Worm (Caenorhabditis elegans): ENCODE measurements around the gene mdmh-35.

Gene mdmh-35

DNA sequence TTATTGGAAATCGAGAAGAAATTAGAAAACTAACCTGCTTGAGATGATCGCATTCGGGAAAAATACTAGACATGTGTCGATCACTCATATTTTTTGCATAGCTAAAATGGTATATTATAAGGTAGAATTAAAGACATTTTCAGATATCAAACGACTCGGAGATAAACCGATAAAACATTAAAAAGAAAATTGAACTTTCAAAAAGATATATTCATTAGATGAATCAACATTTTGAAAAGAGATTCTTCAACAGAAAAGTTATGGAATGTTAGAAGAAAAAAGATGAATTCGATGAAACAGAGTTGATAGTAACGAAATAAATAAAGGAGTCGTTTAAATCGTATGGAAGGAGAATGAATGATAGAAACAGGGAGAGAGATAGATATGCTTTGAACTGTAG, at the start of gene mdmh-35:
TSS of gene mdmh-35 (minus strand) at position 101 of the 400 bp plus-strand sequence.
- TF ChIP-seq tbx-37 (GFP tag; conservative IDR thresholded peaks at IDR 0.05) (no peak), F13C5.2 (tag; optimal IDR thresholded peaks at IDR 0.05) (no peak), scrt-1 (GFP tag; IDR thresholded peaks at IDR 0.05) (no peak), sea-1 (GFP tag; conservative IDR thresholded peaks at IDR 0.05) (no peak), tra-4 (tag; optimal IDR thresholded peaks at IDR 0.05) (no peak), hmg-4 (GFP tag; optimal IDR thresholded peaks at IDR 0.05) (no peak), flt-1 (GFP tag; IDR thresholded peaks at IDR 0.05) (no peak), hmbx-1 (tag; optimal IDR thresholded peaks at IDR 0.05) (no peak), pes-1 (GFP tag; IDR thresholded peaks at IDR 0.05) (no peak), ceh-36 (tag; optimal IDR thresholded peaks at IDR 0.05) (no peak), aly-1 (tag; optimal IDR thresholded peaks at IDR 0.05) (no peak), ets-7 (tag; optimal IDR thresholded peaks at IDR 0.05) (no peak), hnd-1 (tag; optimal IDR thresholded peaks at IDR 0.05) (no peak), B0310.2 (tag; optimal IDR thresholded peaks at IDR 0.05) (no peak)

DNA sequence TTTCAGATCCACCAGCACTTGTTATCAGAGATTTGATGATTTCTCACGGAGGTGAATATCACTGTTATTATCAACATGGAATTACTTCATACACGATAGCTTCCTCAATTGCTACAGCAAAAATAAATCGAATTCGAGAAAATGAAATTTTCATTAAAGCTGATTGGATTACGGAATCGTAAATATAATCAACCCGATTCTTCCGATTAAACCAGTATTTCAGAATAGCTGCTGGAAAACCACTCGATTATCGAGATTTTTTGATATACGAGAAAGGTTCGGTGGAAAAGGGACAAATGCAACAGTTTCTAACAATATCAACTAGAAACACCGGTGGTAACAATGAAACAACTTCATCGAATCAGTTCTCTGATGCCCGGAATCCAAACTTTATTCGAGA, 46.5 kb upstream of the mdmh-35 start:
- TF ChIP-seq hmg-4 (GFP tag; optimal IDR thresholded peaks at IDR 0.05) (no peak), ceh-13 (GFP tag; optimal IDR thresholded peaks at IDR 0.05) (no peak), tbx-37 (GFP tag; conservative IDR thresholded peaks at IDR 0.05) (no peak), scrt-1 (GFP tag; IDR thresholded peaks at IDR 0.05) (no peak), F13C5.2 (tag; optimal IDR thresholded peaks at IDR 0.05) (no peak), hnd-1 (tag; optimal IDR thresholded peaks at IDR 0.05) (no peak), tra-4 (tag; optimal IDR thresholded peaks at IDR 0.05) (no peak), sea-1 (GFP tag; conservative IDR thresholded peaks at IDR 0.05) (no peak), hmbx-1 (tag; optimal IDR thresholded peaks at IDR 0.05) (no peak), pes-1 (GFP tag; IDR thresholded peaks at IDR 0.05) (no peak), ama-1 (optimal IDR thresholded peaks at IDR 0.05) (no peak), tbx-11 (GFP tag; IDR thresholded peaks at IDR 0.05) (no peak), aly-1 (tag; optimal IDR thresholded peaks at IDR 0.05) (no peak), flt-1 (GFP tag; IDR thresholded peaks at IDR 0.05) (no peak), ets-7 (tag; optimal IDR thresholded peaks at IDR 0.05) (no peak)

DNA sequence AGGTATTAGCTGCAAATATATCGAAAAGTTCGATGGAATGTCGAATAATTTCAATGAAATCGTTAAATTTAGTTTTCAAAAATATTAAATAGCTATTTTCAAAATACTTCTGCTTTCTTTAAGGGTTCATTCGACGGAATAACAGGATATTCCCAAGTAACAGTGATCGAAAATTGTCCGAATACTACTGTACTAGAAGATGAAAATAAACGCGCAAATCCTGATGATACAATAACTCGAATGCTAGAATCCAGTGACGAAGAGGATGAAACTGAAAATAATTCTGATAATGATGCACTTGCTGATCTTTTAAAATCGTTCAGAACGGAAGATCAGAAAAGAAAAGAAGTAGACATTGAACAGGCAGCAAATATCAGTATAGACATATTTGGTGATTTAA, 45.2 kb upstream of the mdmh-35 start:
- TF ChIP-seq flt-1 (GFP tag; IDR thresholded peaks at IDR 0.05) (no peak), tbx-37 (GFP tag; conservative IDR thresholded peaks at IDR 0.05) (no peak), tra-4 (tag; optimal IDR thresholded peaks at IDR 0.05) (no peak), tbx-11 (GFP tag; IDR thresholded peaks at IDR 0.05) (no peak), ama-1 (optimal IDR thresholded peaks at IDR 0.05) (no peak), aly-1 (tag; optimal IDR thresholded peaks at IDR 0.05) (no peak), hmbx-1 (tag; optimal IDR thresholded peaks at IDR 0.05) (no peak), hmg-4 (GFP tag; optimal IDR thresholded peaks at IDR 0.05) (no peak), ets-7 (tag; optimal IDR thresholded peaks at IDR 0.05) (no peak), scrt-1 (GFP tag; IDR thresholded peaks at IDR 0.05) (no peak), F13C5.2 (tag; optimal IDR thresholded peaks at IDR 0.05) (no peak), sea-1 (GFP tag; conservative IDR thresholded peaks at IDR 0.05) (no peak), ceh-36 (tag; optimal IDR thresholded peaks at IDR 0.05) (no peak), hnd-1 (tag; optimal IDR thresholded peaks at IDR 0.05) (no peak), pes-1 (GFP tag; IDR thresholded peaks at IDR 0.05) (no peak), B0310.2 (tag; optimal IDR thresholded peaks at IDR 0.05) (no peak), ceh-13 (GFP tag; optimal IDR thresholded peaks at IDR 0.05) (no peak)

DNA sequence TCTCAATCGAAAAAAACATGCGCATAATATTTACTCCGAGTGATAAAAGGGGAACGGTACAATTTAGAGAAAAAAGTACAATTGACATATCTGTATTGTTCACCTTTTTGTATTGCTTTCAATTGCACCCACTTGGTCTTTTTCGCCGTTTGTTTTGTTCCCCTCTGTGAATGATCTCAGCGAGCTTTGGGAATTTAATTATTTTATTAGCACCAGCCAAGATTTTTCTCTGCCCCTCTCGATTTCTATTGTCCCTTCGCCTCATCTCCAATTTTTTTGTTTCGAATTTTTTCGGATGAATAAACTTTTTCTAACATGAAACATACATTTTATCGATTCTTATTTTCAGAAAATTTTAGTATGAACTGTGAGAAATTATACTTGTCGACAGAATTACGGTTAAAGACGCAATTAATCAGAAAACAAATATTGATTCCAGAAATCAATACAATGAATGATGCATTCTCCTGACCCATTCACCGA, 44.7 kb upstream of the mdmh-35 start, which contains the start of gene rev-1:
TSS of gene rev-1 (plus strand) at position 433 of the 483 bp plus-strand sequence.
- no peak for TF ChIP-seq ceh-36 (tag; optimal IDR thresholded peaks at IDR 0.05)
- TF ChIP-seq tbx-11 (GFP tag; IDR thresholded peaks at IDR 0.05) = no peak
- no peak for TF ChIP-seq tbx-37 (GFP tag; conservative IDR thresholded peaks at IDR 0.05)
- TF ChIP-seq B0310.2 (tag; optimal IDR thresholded peaks at IDR 0.05) = no peak
- no peak for TF ChIP-seq aly-1 (tag; optimal IDR thresholded peaks at IDR 0.05)

DNA sequence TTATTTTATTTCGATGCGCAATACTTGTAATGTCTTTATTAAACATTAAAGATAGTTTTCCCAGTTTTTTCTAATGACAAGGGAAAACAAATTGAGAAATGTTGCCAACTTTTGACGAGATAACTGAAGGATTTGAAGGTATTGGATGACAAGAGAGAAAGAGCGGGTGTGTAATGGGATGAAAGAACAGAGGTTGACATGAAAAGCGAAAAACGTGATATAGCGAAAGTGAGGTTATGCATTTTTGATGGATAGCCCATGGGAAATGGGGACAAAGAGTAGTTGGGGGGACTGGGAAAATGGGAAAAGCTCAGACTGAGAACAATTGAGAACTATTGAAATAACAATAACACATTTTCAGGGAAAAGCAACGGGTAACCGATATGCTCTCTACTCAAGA, 39.7 kb upstream of the mdmh-35 start:
- TF ChIP-seq ceh-13 (GFP tag; optimal IDR thresholded peaks at IDR 0.05) (no peak), tbx-11 (GFP tag; IDR thresholded peaks at IDR 0.05) (no peak), hnd-1 (tag; optimal IDR thresholded peaks at IDR 0.05) (no peak), pes-1 (GFP tag; IDR thresholded peaks at IDR 0.05) (no peak), aly-1 (tag; optimal IDR thresholded peaks at IDR 0.05) (no peak), scrt-1 (GFP tag; IDR thresholded peaks at IDR 0.05) (no peak), tra-4 (tag; optimal IDR thresholded peaks at IDR 0.05) (no peak), sea-1 (GFP tag; conservative IDR thresholded peaks at IDR 0.05) (no peak), hmbx-1 (tag; optimal IDR thresholded peaks at IDR 0.05) (no peak), ama-1 (optimal IDR thresholded peaks at IDR 0.05) (no peak), flt-1 (GFP tag; IDR thresholded peaks at IDR 0.05) (no peak), hmg-4 (GFP tag; optimal IDR thresholded peaks at IDR 0.05) (no peak), ets-7 (tag; optimal IDR thresholded peaks at IDR 0.05) (no peak), ceh-36 (tag; optimal IDR thresholded peaks at IDR 0.05) (no peak)

DNA sequence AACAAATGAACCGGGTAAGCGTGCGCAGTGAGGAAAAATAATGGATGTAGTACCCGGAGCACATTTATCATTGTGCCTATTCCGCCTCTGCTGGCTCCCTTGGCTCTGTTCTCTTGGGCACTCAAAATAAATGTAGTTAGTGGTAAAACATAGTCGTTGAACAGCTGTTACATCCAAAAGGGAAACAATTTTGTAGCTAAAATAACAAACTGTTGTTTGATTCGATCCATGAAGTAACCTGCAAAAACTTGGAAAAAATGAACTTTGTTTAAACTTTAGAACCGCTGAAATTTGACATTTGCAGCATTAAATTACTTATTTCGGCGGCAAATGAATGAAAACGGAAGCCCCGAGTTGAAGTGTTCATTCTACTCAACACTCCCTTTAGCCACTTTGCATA, 38.1 kb upstream of the mdmh-35 start:
- no peak for TF ChIP-seq hmbx-1 (tag; optimal IDR thresholded peaks at IDR 0.05)
- no peak for TF ChIP-seq ceh-13 (GFP tag; optimal IDR thresholded peaks at IDR 0.05)
- no peak for TF ChIP-seq pes-1 (GFP tag; IDR thresholded peaks at IDR 0.05)
- TF ChIP-seq scrt-1 (GFP tag; IDR thresholded peaks at IDR 0.05) = no peak
- TF ChIP-seq tbx-11 (GFP tag; IDR thresholded peaks at IDR 0.05) = no peak
- no peak for TF ChIP-seq F13C5.2 (tag; optimal IDR thresholded peaks at IDR 0.05)
- no peak for TF ChIP-seq aly-1 (tag; optimal IDR thresholded peaks at IDR 0.05)
- TF ChIP-seq sea-1 (GFP tag; conservative IDR thresholded peaks at IDR 0.05) = no peak
- no peak for TF ChIP-seq tbx-37 (GFP tag; conservative IDR thresholded peaks at IDR 0.05)
- TF ChIP-seq ets-7 (tag; optimal IDR thresholded peaks at IDR 0.05) = no peak
- no peak for TF ChIP-seq hmg-4 (GFP tag; optimal IDR thresholded peaks at IDR 0.05)
- TF ChIP-seq ama-1 (optimal IDR thresholded peaks at IDR 0.05) = no peak
- no peak for TF ChIP-seq B0310.2 (tag; optimal IDR thresholded peaks at IDR 0.05)
- no peak for TF ChIP-seq tra-4 (tag; optimal IDR thresholded peaks at IDR 0.05)
- no peak for TF ChIP-seq flt-1 (GFP tag; IDR thresholded peaks at IDR 0.05)
- no peak for TF ChIP-seq hnd-1 (tag; optimal IDR thresholded peaks at IDR 0.05)
- TF ChIP-seq ceh-36 (tag; optimal IDR thresholded peaks at IDR 0.05) = no peak

DNA sequence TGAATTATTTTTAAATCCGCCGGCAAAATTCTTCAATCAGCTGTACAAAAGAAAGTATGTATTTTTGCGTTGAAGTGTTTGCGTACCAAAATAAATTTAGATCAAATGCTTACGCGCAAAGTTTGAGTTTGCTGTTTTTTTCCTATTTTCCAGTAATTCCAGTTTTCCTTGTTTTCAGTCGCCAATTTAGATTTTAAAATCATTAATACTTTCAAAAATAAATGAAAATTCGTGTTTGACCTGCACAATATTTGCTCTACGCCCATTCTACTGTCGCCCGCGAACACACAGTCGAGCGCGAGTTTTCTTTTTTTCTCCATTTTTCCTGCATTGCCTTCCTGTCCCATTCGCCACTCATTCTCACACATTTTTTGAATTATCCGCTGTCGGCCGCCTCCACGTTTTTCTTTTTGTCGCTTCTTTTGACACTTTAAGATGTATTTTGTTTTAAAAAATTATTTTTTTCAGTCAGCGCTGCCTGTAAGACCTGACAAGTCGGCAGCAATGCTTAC, 37.3 kb upstream of the mdmh-35 start, which contains the start of gene ptc-1:
TSS of gene ptc-1 (plus strand) at position 462 of the 512 bp plus-strand sequence.
- no peak for TF ChIP-seq scrt-1 (GFP tag; IDR thresholded peaks at IDR 0.05)
- no peak for TF ChIP-seq tbx-11 (GFP tag; IDR thresholded peaks at IDR 0.05)
- TF ChIP-seq hnd-1 (tag; optimal IDR thresholded peaks at IDR 0.05) = no peak
- no peak for TF ChIP-seq F13C5.2 (tag; optimal IDR thresholded peaks at IDR 0.05)
- no peak for TF ChIP-seq ama-1 (optimal IDR thresholded peaks at IDR 0.05)
- no peak for TF ChIP-seq pes-1 (GFP tag; IDR thresholded peaks at IDR 0.05)
- no peak for TF ChIP-seq ceh-36 (tag; optimal IDR thresholded peaks at IDR 0.05)
- no peak for TF ChIP-seq sea-1 (GFP tag; conservative IDR thresholded peaks at IDR 0.05)
- no peak for TF ChIP-seq hmg-4 (GFP tag; optimal IDR thresholded peaks at IDR 0.05)
- no peak for TF ChIP-seq aly-1 (tag; optimal IDR thresholded peaks at IDR 0.05)
- no peak for TF ChIP-seq ceh-13 (GFP tag; optimal IDR thresholded peaks at IDR 0.05)
- TF ChIP-seq flt-1 (GFP tag; IDR thresholded peaks at IDR 0.05) = no peak
- TF ChIP-seq ets-7 (tag; optimal IDR thresholded peaks at IDR 0.05) = no peak

All from whole organism, early embryonic.